Worm (Caenorhabditis elegans) whole organism, L1 larva: ENCODE results near the gene K01C8.2.
A peak's percentile ranks its signal among the peaks of the same experiment; 100 is the strongest.

ENCODE experiments used
- C04F5.9 ChIP-seq: sonication (generic microtip); optimal IDR thresholded peaks from 2 replicates; lab custom pipeline; 2016; ENCODE audit warnings: missing genetic modification characterization, missing compliant biosample characterization
- C16A3.4 ChIP-seq: fragments of 150-350 bp; optimal IDR thresholded peaks from 2 replicates; lab custom pipeline; 2014; ENCODE audit warnings: missing biosample characterization, missing genetic modification characterization
- C34B4.2 ChIP-seq: sonication (generic microtip); optimal IDR thresholded peaks from 2 replicates; lab custom pipeline; 2017; ENCODE audit warnings: mild to moderate bottlenecking, missing genetic modification characterization, missing compliant biosample characterization
- aha-1 ChIP-seq: fragments of 150-350 bp; optimal IDR thresholded peaks from 2 replicates; lab custom pipeline; 2014; ENCODE audit warnings: missing biosample characterization, missing genetic modification characterization
- aly-2 ChIP-seq: fragments of 150-350 bp; optimal IDR thresholded peaks from 2 replicates; lab custom pipeline; 2014; ENCODE audit warnings: missing biosample characterization, missing genetic modification characterization
- ama-1 ChIP-seq: fragments of 150-350 bp; optimal IDR thresholded peaks from 2 replicates; lab custom pipeline; 2014
- ceh-82 ChIP-seq, 3 experiments: fragments of 150-350 bp in 1 of 3; sonication (generic microtip) in 2 of 3; optimal IDR thresholded peaks; 2 replicates each; lab custom pipeline; 2014 to 2017; ENCODE audit warnings: missing biosample characterization in 3 of 3, missing genetic modification characterization in 3 of 3
- ceh-88 ChIP-seq: fragments of 200-800 bp; sonication (Bioruptor generic); IDR thresholded peaks from 2 replicates; pipeline ENCODE4 v1.3.6; 2022; ENCODE audit warnings: missing genetic modification characterization, missing compliant biosample characterization
- ceh-90 ChIP-seq: sonication (generic microtip); optimal IDR thresholded peaks from 2 replicates; lab custom pipeline; 2016; ENCODE audit warnings: missing genetic modification characterization, missing compliant biosample characterization
- ces-1 ChIP-seq: fragments of 150-350 bp; optimal IDR thresholded peaks from 2 replicates; lab custom pipeline; 2014; ENCODE audit warnings: missing biosample characterization, missing genetic modification reagents, missing genetic modification characterization
- dsc-1 ChIP-seq: sonication (generic microtip); optimal IDR thresholded peaks from 2 replicates; lab custom pipeline; 2016; ENCODE audit warnings: mild to moderate bottlenecking, missing genetic modification characterization, missing compliant biosample characterization
- egl-13 ChIP-seq: sonication (generic microtip); optimal IDR thresholded peaks from 2 replicates; lab custom pipeline; 2016; ENCODE audit warnings: missing genotype, missing genetic modification reagents, missing genetic modification characterization, missing compliant biosample characterization
- egl-27 ChIP-seq, 2 experiments: fragments of 150-350 bp in 1 of 2; sonication (generic microtip); optimal IDR thresholded peaks; 3 replicates each; lab custom pipeline; 2017 to 2018; ENCODE audit warnings: missing biosample characterization in 2 of 2, missing genetic modification characterization in 2 of 2, missing genetic modification reagents in 2 of 2
- elt-2 ChIP-seq: sonication (generic microtip); optimal IDR thresholded peaks from 2 replicates; lab custom pipeline; 2016; ENCODE audit warnings: missing genetic modification characterization, mild to moderate bottlenecking, inconsistent platforms, missing compliant biosample characterization, missing genetic modification reagents
- elt-3 ChIP-seq, 6 experiments: fragments of 150-350 bp in 1 of 6; sonication (generic microtip); optimal IDR thresholded peaks; 2 replicates each; lab custom pipeline; 2017 to 2018; ENCODE audit warnings: missing biosample characterization in 6 of 6, missing genetic modification characterization in 6 of 6, inconsistent platforms in 1 of 6
- fkh-4 ChIP-seq: sonication (generic microtip); optimal IDR thresholded peaks from 2 replicates; lab custom pipeline; 2016; ENCODE audit warnings: missing compliant biosample characterization, missing genetic modification characterization, borderline replicate concordance
- fkh-8 ChIP-seq: sonication (generic microtip); optimal IDR thresholded peaks from 2 replicates; lab custom pipeline; 2016; ENCODE audit warnings: mild to moderate bottlenecking, missing genetic modification characterization, missing compliant biosample characterization
- grh-1 ChIP-seq: fragments of 200-800 bp; sonication (Bioruptor generic); IDR thresholded peaks from 2 replicates; pipeline ENCODE4 v1.3.6; 2022; ENCODE audit warnings: missing genetic modification reagents, missing genetic modification characterization, missing compliant biosample characterization
- isw-1 ChIP-seq: fragments of 200-800 bp; sonication (Bioruptor generic); IDR thresholded peaks from 2 replicates; pipeline ENCODE4 v1.3.6; 2022; ENCODE audit warnings: missing genetic modification characterization, missing compliant biosample characterization
- jun-1 ChIP-seq: fragments of 150-350 bp; optimal IDR thresholded peaks from 2 replicates; lab custom pipeline; 2014; ENCODE audit warnings: missing biosample characterization, missing genetic modification reagents, missing genetic modification characterization
- lin-13 ChIP-seq: fragments of 150-350 bp; optimal IDR thresholded peaks from 2 replicates; lab custom pipeline; 2014; ENCODE audit warnings: missing biosample characterization, missing genetic modification reagents, missing genetic modification characterization
- lin-14 ChIP-seq: fragments of 200-800 bp; sonication (Bioruptor generic); optimal IDR thresholded peaks from 2 replicates; lab custom pipeline; 2018; ENCODE audit warnings: mild to moderate bottlenecking, missing genetic modification characterization, moderate library complexity, missing compliant biosample characterization
- lin-15B ChIP-seq: fragments of 150-350 bp; sonication (generic microtip); optimal IDR thresholded peaks from 3 replicates; lab custom pipeline; 2014; ENCODE audit warnings: missing biosample characterization, missing genetic modification characterization
- lin-39 ChIP-seq: fragments of 150-350 bp; optimal IDR thresholded peaks from 2 replicates; lab custom pipeline; 2014; ENCODE audit warnings: missing biosample characterization, missing genetic modification reagents, missing genetic modification characterization
- lsy-2 ChIP-seq, 2 experiments: fragments of 150-350 bp; optimal IDR thresholded peaks; 2 replicates each; lab custom pipeline; 2014; ENCODE audit warnings: missing biosample characterization in 2 of 2, missing genetic modification characterization in 2 of 2
- mdl-1 ChIP-seq, 2 experiments: fragments of 150-350 bp; optimal IDR thresholded peaks; 2 replicates each; lab custom pipeline; 2014 to 2017; ENCODE audit warnings: missing biosample characterization in 2 of 2, missing genetic modification characterization in 2 of 2, inconsistent platforms in 1 of 2
- mef-2 ChIP-seq: fragments of 150-350 bp; optimal IDR thresholded peaks from 2 replicates; lab custom pipeline; 2014; ENCODE audit warnings: missing biosample characterization, missing genetic modification characterization
- nhr-11 ChIP-seq: fragments of 150-350 bp; optimal IDR thresholded peaks from 2 replicates; lab custom pipeline; 2014; ENCODE audit warnings: missing biosample characterization, missing genetic modification characterization
- nhr-12 ChIP-seq: sonication (generic microtip); optimal IDR thresholded peaks from 2 replicates; lab custom pipeline; 2017; ENCODE audit warnings: missing biosample characterization, missing genetic modification characterization
- nhr-20 ChIP-seq: sonication (generic microtip); optimal IDR thresholded peaks from 2 replicates; lab custom pipeline; 2016; ENCODE audit warnings: mild to moderate bottlenecking, missing genetic modification characterization, missing compliant biosample characterization
- nhr-47 ChIP-seq: sonication (generic microtip); optimal IDR thresholded peaks from 2 replicates; lab custom pipeline; 2016; ENCODE audit warnings: mild to moderate bottlenecking, missing genetic modification characterization, moderate library complexity, missing compliant biosample characterization
- nhr-71 ChIP-seq: sonication (generic microtip); optimal IDR thresholded peaks from 2 replicates; lab custom pipeline; 2016; ENCODE audit warnings: mild to moderate bottlenecking, missing genetic modification characterization, moderate library complexity, missing compliant biosample characterization
- nhr-76 ChIP-seq: sonication (generic microtip); optimal IDR thresholded peaks from 2 replicates; lab custom pipeline; 2017; ENCODE audit warnings: missing biosample characterization, missing genetic modification characterization
- pag-3 ChIP-seq: sonication (generic microtip); optimal IDR thresholded peaks from 2 replicates; lab custom pipeline; 2017; ENCODE audit warnings: missing genetic modification characterization, mild to moderate bottlenecking, missing compliant biosample characterization, antibody characterized with exemption, borderline replicate concordance; ENCODE audit not compliant: insufficient read depth
- pqm-1 ChIP-seq: sonication (generic microtip); optimal IDR thresholded peaks from 3 replicates; lab custom pipeline; 2017; ENCODE audit warnings: missing biosample characterization, missing genetic modification characterization
- sptf-1 ChIP-seq: fragments of 150-350 bp; optimal IDR thresholded peaks from 2 replicates; lab custom pipeline; 2014; ENCODE audit warnings: missing biosample characterization, missing genetic modification characterization
- swsn-7 ChIP-seq: sonication (generic microtip); optimal IDR thresholded peaks from 2 replicates; lab custom pipeline; 2016; ENCODE audit warnings: missing genetic modification characterization, missing compliant biosample characterization
- vab-15 ChIP-seq: sonication (generic microtip); optimal IDR thresholded peaks from 2 replicates; lab custom pipeline; 2017; ENCODE audit warnings: missing genotype, mild to moderate bottlenecking, missing genetic modification characterization, missing compliant biosample characterization
- zag-1 ChIP-seq: fragments of 150-350 bp; optimal IDR thresholded peaks from 2 replicates; lab custom pipeline; 2014; ENCODE audit warnings: missing biosample characterization, missing genetic modification characterization

The K01C8.2 gene

DNA sequence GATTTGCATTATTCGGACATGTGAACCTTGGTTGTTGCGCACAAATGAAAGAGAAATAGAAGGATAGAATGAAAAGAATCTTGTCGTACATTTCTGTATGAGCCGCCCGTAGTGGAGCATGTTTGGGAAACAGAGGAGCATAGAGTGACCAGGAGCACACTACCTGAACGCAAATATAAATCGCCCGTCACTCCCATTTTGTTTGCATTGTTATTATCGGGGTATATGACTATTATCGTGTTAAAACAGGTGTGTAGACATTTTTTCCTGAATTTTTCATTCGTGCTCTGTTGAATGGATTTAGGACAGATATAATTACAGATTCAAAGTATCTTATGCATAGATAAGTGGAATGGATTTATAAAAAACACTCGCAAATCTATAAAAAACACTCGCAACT is at the start of gene K01C8.2:
K01C8.2 (minus strand) TSS at position 101 of the 400 bp plus-strand sequence.
- TF ChIP-seq mdl-1 (tag; optimal IDR thresholded peaks at IDR 0.05; lab: Kevin White, UChicago) (no peak), fkh-8 (tag; lab: Kevin White, UChicago) (no peak), sptf-1 (tag; lab: Kevin White, UChicago) (no peak)

DNA sequence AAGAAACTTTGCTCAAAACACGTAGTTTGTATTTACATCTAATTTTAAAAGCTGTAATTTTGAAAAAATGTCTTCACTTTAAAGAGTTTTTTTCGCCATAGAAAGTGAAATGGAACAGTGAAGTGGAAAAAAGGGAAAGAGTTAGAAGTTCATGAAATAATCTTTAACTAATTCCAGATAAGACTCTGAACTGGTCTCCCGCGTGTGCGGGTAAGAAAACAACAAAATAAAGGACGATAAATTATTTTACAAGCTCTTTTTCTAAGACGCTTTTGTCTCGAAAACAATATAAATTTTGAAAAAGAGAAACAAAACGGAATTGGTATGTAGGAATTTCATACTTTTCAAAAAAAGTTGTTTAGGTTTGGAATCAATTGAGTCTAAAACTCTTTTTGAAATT is 47.5 kb upstream of the K01C8.2 start:
- TF ChIP-seq nhr-76 (tag; lab: Kevin White, UChicago) (no peak), C34B4.2 (no peak), lin-14 (GFP tag; lab: Kevin White, UChicago) (no peak), ceh-82 (tag; optimal IDR thresholded peaks at IDR 0.05; lab: Kevin White, UChicago) (no peak), elt-2 (no peak), nhr-12 (tag; lab: Kevin White, UChicago) (no peak), dsc-1 (tag; lab: Kevin White, UChicago) (no peak)

DNA sequence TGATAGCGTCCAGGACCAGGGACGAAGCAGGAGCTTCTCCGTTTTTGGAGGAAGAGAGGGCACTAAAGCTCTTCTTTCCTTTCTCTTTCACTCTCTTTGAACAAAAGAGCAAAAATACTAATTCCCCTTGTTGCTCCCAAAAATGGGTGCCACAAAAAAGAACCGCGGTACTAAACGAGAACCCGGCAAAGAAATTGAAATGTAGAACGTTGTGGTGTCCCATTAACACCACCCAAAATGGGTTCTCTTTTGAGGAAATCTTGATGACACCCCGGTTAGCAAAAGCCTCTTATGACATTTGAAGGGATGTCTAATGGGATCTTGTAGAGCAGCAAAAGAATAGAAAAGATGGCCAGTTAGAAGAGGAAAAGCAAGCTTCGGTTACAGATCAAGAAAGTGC is 45.5 kb upstream of the K01C8.2 start:
- TF ChIP-seq lsy-2 (tag; optimal IDR thresholded peaks at IDR 0.05; lab: Kevin White, UChicago) (no peak), nhr-71 (tag; lab: Kevin White, UChicago) (no peak), ceh-82 (tag; optimal IDR thresholded peaks at IDR 0.05; lab: Kevin White, UChicago) (no peak), egl-13 (no peak), nhr-11 (tag; lab: Kevin White, UChicago) (no peak), ceh-88 (GFP tag; lab: Robert Waterston, UW) (no peak), aha-1 (tag; lab: Kevin White, UChicago) (no peak)

DNA sequence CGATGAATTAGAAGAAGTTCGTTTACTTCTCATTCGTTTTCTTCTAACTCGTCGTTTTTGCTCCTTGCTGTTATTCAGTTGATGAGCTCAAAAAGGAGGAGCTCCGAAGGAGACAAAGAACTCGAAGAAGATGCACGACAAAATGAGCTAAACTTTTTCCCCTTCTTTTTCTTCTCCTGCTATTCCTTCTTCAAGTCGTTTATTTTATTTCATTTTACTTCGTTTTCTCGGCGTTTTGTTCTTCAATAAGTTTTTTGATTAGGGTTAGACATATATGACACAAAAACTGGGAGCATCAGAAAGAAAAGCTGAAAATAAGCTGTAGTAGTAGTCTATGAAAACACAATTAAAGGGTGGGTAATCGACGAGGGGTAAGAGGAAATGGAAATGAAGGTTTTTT is 42.8 kb upstream of the K01C8.2 start:
- TF ChIP-seq zag-1 (tag; lab: Kevin White, UChicago) (no peak), lin-14 (GFP tag; lab: Kevin White, UChicago) (peak; percentile 2)

DNA sequence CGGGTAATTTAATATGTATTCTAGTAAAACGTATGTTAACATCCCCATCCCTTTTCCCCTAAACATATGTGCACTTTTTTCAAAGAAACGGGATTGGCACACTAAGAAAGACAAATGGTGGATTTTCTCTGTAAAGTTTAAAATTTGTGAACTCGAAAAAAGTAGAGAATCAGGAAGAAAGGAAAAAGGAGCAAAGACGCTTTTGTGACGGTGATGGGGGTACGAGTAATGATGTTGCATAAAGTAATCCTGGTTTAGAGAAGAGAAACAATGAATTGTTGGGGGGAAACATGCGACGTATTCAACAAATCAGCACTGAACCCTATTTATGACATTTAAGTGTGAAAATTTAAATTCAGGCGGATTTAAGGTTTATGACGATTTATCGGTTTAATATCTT is 42.2 kb upstream of the K01C8.2 start:
- TF ChIP-seq pqm-1 (tag; lab: Kevin White, UChicago) (no peak), fkh-4 (tag; lab: Kevin White, UChicago) (no peak), mef-2 (tag; lab: Kevin White, UChicago) (no peak), C04F5.9 (no peak), pag-3 (tag; lab: Kevin White, UChicago) (no peak), grh-1 (GFP tag; lab: Robert Waterston, UW) (no peak), jun-1 (tag; lab: Kevin White, UChicago) (no peak), ceh-90 (tag; lab: Kevin White, UChicago) (no peak), lin-15B (no peak), fkh-8 (tag; lab: Kevin White, UChicago) (no peak), ama-1 (lab: Kevin White, UChicago) (no peak), isw-1 (GFP tag; lab: Robert Waterston, UW) (no peak), nhr-47 (tag; lab: Kevin White, UChicago) (no peak), swsn-7 (tag; lab: Kevin White, UChicago) (no peak), lin-13 (GFP tag; lab: Kevin White, UChicago) (no peak), ces-1 (GFP tag; lab: Kevin White, UChicago) (no peak)

- TF ChIP-seq nhr-71 (tag; lab: Kevin White, UChicago) (no peak), lin-13 (GFP tag; lab: Kevin White, UChicago) (no peak), ces-1 (GFP tag; lab: Kevin White, UChicago) (no peak), jun-1 (tag; lab: Kevin White, UChicago) (no peak), vab-15 (tag; lab: Kevin White, UChicago) (no peak), elt-3 (tag; optimal IDR thresholded peaks at IDR 0.05; lab: Kevin White, UChicago) (no peak), isw-1 (GFP tag; lab: Robert Waterston, UW) (no peak), nhr-20 (tag; lab: Kevin White, UChicago) (no peak), dsc-1 (tag; lab: Kevin White, UChicago) (no peak), C16A3.4 (tag; lab: Kevin White, UChicago) (no peak), pqm-1 (tag; lab: Kevin White, UChicago) (no peak), aly-2 (tag; lab: Kevin White, UChicago) (no peak), lin-39 (tag; lab: Kevin White, UChicago) (no peak), fkh-4 (tag; lab: Kevin White, UChicago) (no peak), egl-27 (tag; optimal IDR thresholded peaks at IDR 0.05; lab: Kevin White, UChicago) (no peak)
Observed at ce11 chrII:8308314-8308713, 39.1 kb upstream of the K01C8.2 start.
